Fruit fly (Drosophila melanogaster): ENCODE measurements around the gene CG8202.
A peak's percentile ranks its signal among the peaks of the same experiment; 100 is the strongest.

Gene CG8202

DNA sequence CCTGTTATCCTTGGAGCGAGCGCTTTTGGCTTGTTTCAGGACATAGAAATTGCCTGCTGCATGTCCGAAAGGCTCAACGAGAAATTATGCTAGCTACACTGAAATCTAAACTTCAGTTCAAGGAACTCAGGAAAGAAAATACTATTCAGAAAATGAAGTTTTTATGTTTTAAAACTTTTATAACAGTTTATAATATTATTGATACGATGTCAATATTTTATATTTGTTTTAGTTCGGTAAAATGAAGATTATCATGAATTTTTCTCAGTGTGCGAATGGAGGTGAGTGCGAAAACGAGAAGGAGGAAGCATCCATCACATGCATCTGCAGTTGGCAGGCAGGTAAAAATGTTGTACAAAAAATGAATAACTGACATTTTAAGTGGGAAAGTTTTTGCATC is 14.5 kb downstream of the CG8202 start (continued):
- TF ChIP-seq CG7963 (GFP tag; IDR thresholded peaks at IDR 0.05; ENCODE audit: partially characterized antibody) (no peak), CG15073 (GFP tag; optimal IDR thresholded peaks at IDR 0.05) (no peak), Drgx (GFP tag; IDR thresholded peaks at IDR 0.05) (peak; percentile 81), CG12236 (GFP tag; optimal IDR thresholded peaks at IDR 0.05) (no peak), CG17328 (GFP tag; IDR thresholded peaks at IDR 0.05) (peak; percentile 71), caup (GFP tag; optimal IDR thresholded peaks at IDR 0.05; ENCODE audit: severe bottlenecking) (peak; percentile 2), CG9215 (GFP tag; IDR thresholded peaks at IDR 0.05) (no peak), cwo (GFP tag; optimal IDR thresholded peaks at IDR 0.05) (peak; percentile 23), CG7556 (GFP tag; optimal IDR thresholded peaks at IDR 0.05) (peak; percentile 67), lilli (GFP tag; optimal IDR thresholded peaks at IDR 0.05) (peak; percentile 58), so (GFP tag; IDR thresholded peaks at IDR 0.05) (peak; percentile 65; the same call in 2 of the 3 replicates), Sox100B (GFP tag; optimal IDR thresholded peaks at IDR 0.05) (peak; percentile 68), CG4617 (GFP tag; optimal IDR thresholded peaks at IDR 0.05; ENCODE audit: borderline replicate concordance) (peak; percentile 17), CG8924 (tag; optimal IDR thresholded peaks at IDR 0.05) (peak; percentile 71), Elba2 (GFP tag; optimal IDR thresholded peaks at IDR 0.05) (peak; percentile 78), Med (GFP tag) (peak; percentile 70), zfh2 (GFP tag; optimal IDR thresholded peaks at IDR 0.05) (no peak), CG16863 (GFP tag; optimal IDR thresholded peaks at IDR 0.05) (no peak), ssp (GFP tag; IDR thresholded peaks at IDR 0.05) (peak; percentile 30; the same call in 1 of the 2 replicates), crc (GFP tag; optimal IDR thresholded peaks at IDR 0.05) (no peak), gem (tag; optimal IDR thresholded peaks at IDR 0.05) (peak; percentile 84), CG6689 (GFP tag; IDR thresholded peaks at IDR 0.05) (peak; percentile 63), CG32772 (GFP tag; IDR thresholded peaks at IDR 0.05) (no peak), CG1832 (GFP tag; optimal IDR thresholded peaks at IDR 0.05) (no peak), run (tag; optimal IDR thresholded peaks at IDR 0.05) (peak; percentile 38), fd3F (GFP tag; optimal IDR thresholded peaks at IDR 0.05) (peak; percentile 8), chn (GFP tag; optimal IDR thresholded peaks at IDR 0.05) (peak; percentile 49), CG10979 (tag; optimal IDR thresholded peaks at IDR 0.05) (peak; percentile 76), Hey (tag; optimal IDR thresholded peaks at IDR 0.05) (no peak), salm (tag; optimal IDR thresholded peaks at IDR 0.05) (peak; percentile 51), Chrac-16 (GFP tag; optimal IDR thresholded peaks at IDR 0.05) (peak; percentile 48), dimm (GFP tag; IDR thresholded peaks at IDR 0.05) (0 out of 2 replicates have a peak, but pooled peaks have one; percentile 28), Xrp1 (GFP tag; IDR thresholded peaks at IDR 0.05) (peak; percentile 78), bab2 (GFP tag; optimal IDR thresholded peaks at IDR 0.05) (peak; percentile 22), Ptx1 (GFP tag; IDR thresholded peaks at IDR 0.05) (peak; percentile 56; the same call in 1 of the 2 replicates), sd (tag; optimal IDR thresholded peaks at IDR 0.05) (no peak), CG12219 (GFP tag; optimal IDR thresholded peaks at IDR 0.05) (peak; percentile 15), al (GFP tag; IDR thresholded peaks at IDR 0.05) (0 out of 2 replicates have a peak, but pooled peaks have one; percentile 22), CG17829 (tag; optimal IDR thresholded peaks at IDR 0.05) (peak; percentile 78), CG17359 (tag; optimal IDR thresholded peaks at IDR 0.05) (peak; percentile 67), CG18619 (GFP tag; optimal IDR thresholded peaks at IDR 0.05) (peak; percentile 20), Hr3 (GFP tag; optimal IDR thresholded peaks at IDR 0.05) (peak; percentile 49), Awh (GFP tag; IDR thresholded peaks at IDR 0.05) (peak; percentile 45; the same call in 1 of the 2 replicates), CG12071 (GFP tag; optimal IDR thresholded peaks at IDR 0.05) (no peak), row (GFP tag; IDR thresholded peaks at IDR 0.05) (peak; percentile 69), CG14050 (GFP tag; IDR thresholded peaks at IDR 0.05) (peak; percentile 37; the same call in 1 of the 3 replicates), Hsf (GFP tag; optimal IDR thresholded peaks at IDR 0.05) (peak; percentile 29), sim (GFP tag; IDR thresholded peaks at IDR 0.05) (peak; percentile 63; the same call in 1 of the 2 replicates), ap (GFP tag; IDR thresholded peaks at IDR 0.05) (peak; percentile 64), CG9797 (GFP tag; optimal IDR thresholded peaks at IDR 0.05) (no peak), CG9437 (GFP tag; optimal IDR thresholded peaks at IDR 0.05) (no peak)

All from whole organism, embryonic.